Worm (Caenorhabditis elegans) whole organism, L4/young adult: ENCODE data around the gene Y77E11A.7.

Source experiments
- W03F9.2 ChIP-seq: fragments of 150-350 bp; optimal IDR thresholded peaks from 2 replicates; lab custom pipeline; 2014; ENCODE audit warnings: missing biosample characterization, missing genetic modification characterization
- him-1 ChIP-seq: sonication (generic microtip); optimal IDR thresholded peaks from 2 replicates; lab custom pipeline; 2016; ENCODE audit warnings: missing genotype, missing genetic modification reagents, missing genetic modification characterization, missing compliant biosample characterization

ce11 chrIV:1419795-1420509 lies at the start of gene Y77E11A.7:
- TF ChIP-seq him-1 (tag; lab: Kevin White, UChicago): peak; percentile 10
- peak; percentile 36 for TF ChIP-seq W03F9.2 (tag; lab: Kevin White, UChicago)
